Worm (Caenorhabditis elegans) whole organism, late embryonic: Measurements from ENCODE around the gene F38B6.7.

Source experiments
- C08G9.2 ChIP-seq: sonication (generic microtip); optimal IDR thresholded peaks from 2 replicates; lab custom pipeline; 2016; ENCODE audit warnings: mild to moderate bottlenecking, missing genetic modification characterization, moderate library complexity, missing compliant biosample characterization
- F13H6.1 ChIP-seq: sonication (generic microtip); optimal IDR thresholded peaks from 2 replicates; lab custom pipeline; 2016; ENCODE audit warnings: missing genetic modification characterization, missing compliant biosample characterization
- K09A11.1 ChIP-seq: sonication (generic microtip); optimal IDR thresholded peaks from 2 replicates; lab custom pipeline; 2017; ENCODE audit warnings: antibody characterized with exemption, mild to moderate bottlenecking, missing genetic modification characterization, missing compliant biosample characterization; ENCODE audit not compliant: insufficient read depth
- Y22D7AL.16 ChIP-seq: sonication (generic microtip); optimal IDR thresholded peaks from 2 replicates; lab custom pipeline; 2016; ENCODE audit warnings: missing genetic modification characterization, missing compliant biosample characterization
- ahr-1 ChIP-seq: sonication (generic microtip); optimal IDR thresholded peaks from 2 replicates; lab custom pipeline; 2016; ENCODE audit warnings: missing genetic modification characterization, missing compliant biosample characterization
- ama-1 ChIP-seq: fragments of 150-350 bp; optimal IDR thresholded peaks from 2 replicates; lab custom pipeline; 2014
- ceh-14 ChIP-seq: sonication (generic microtip); optimal IDR thresholded peaks from 2 replicates; lab custom pipeline; 2016; ENCODE audit warnings: missing genotype, missing genetic modification characterization, missing compliant biosample characterization
- ceh-18 ChIP-seq: sonication (generic microtip); optimal IDR thresholded peaks from 2 replicates; lab custom pipeline; 2016; ENCODE audit warnings: missing genetic modification characterization, missing compliant biosample characterization
- ceh-19 ChIP-seq: fragments of 200-800 bp; sonication (Bioruptor generic); optimal IDR thresholded peaks from 2 replicates; lab custom pipeline; 2018; ENCODE audit warnings: mild to moderate bottlenecking, missing genetic modification characterization, missing compliant biosample characterization
- ceh-22 ChIP-seq: sonication (generic microtip); optimal IDR thresholded peaks from 2 replicates; lab custom pipeline; 2017; ENCODE audit warnings: missing biosample characterization, missing genetic modification characterization
- ceh-24 ChIP-seq: sonication (generic microtip); optimal IDR thresholded peaks from 2 replicates; lab custom pipeline; 2016; ENCODE audit warnings: mild to moderate bottlenecking, missing genetic modification characterization, missing compliant biosample characterization
- ceh-30 ChIP-seq: fragments of 150-350 bp; optimal IDR thresholded peaks from 2 replicates; lab custom pipeline; 2014; ENCODE audit warnings: missing biosample characterization, missing genetic modification characterization
- ceh-31 ChIP-seq: sonication (generic microtip); optimal IDR thresholded peaks from 2 replicates; lab custom pipeline; 2016; ENCODE audit warnings: missing genetic modification characterization, missing compliant biosample characterization
- ceh-34 ChIP-seq: sonication (generic microtip); optimal IDR thresholded peaks from 2 replicates; lab custom pipeline; 2016; ENCODE audit warnings: mild to moderate bottlenecking, missing genetic modification characterization, missing compliant biosample characterization
- ceh-6 ChIP-seq: fragments of 200-800 bp; sonication (Bioruptor generic); optimal IDR thresholded peaks from 2 replicates; lab custom pipeline; 2018; ENCODE audit warnings: mild to moderate bottlenecking, missing genetic modification characterization, missing compliant biosample characterization
- ceh-9 ChIP-seq: sonication (generic microtip); optimal IDR thresholded peaks from 2 replicates; lab custom pipeline; 2016; ENCODE audit warnings: mild to moderate bottlenecking, missing genetic modification characterization, inconsistent platforms, missing compliant biosample characterization
- che-1 ChIP-seq: sonication (generic microtip); optimal IDR thresholded peaks from 2 replicates; lab custom pipeline; 2016; ENCODE audit warnings: mild to moderate bottlenecking, missing genetic modification characterization, missing compliant biosample characterization
- dmd-4 ChIP-seq: sonication (generic microtip); optimal IDR thresholded peaks from 2 replicates; lab custom pipeline; 2016; ENCODE audit warnings: borderline replicate concordance, missing genetic modification characterization, missing compliant biosample characterization
- dve-1 ChIP-seq: sonication (generic microtip); optimal IDR thresholded peaks from 2 replicates; lab custom pipeline; 2017; ENCODE audit warnings: antibody characterized with exemption, mild to moderate bottlenecking, missing genetic modification characterization, missing compliant biosample characterization
- elt-2 ChIP-seq: sonication (generic microtip); optimal IDR thresholded peaks from 2 replicates; lab custom pipeline; 2016; ENCODE audit warnings: missing genetic modification reagents, missing genetic modification characterization, missing compliant biosample characterization
- ets-4 ChIP-seq: sonication (generic microtip); optimal IDR thresholded peaks from 2 replicates; lab custom pipeline; 2016; ENCODE audit warnings: missing genetic modification characterization, missing compliant biosample characterization
- fax-1 ChIP-seq: sonication (generic microtip); optimal IDR thresholded peaks from 2 replicates; lab custom pipeline; 2016; ENCODE audit warnings: missing genotype, missing genetic modification characterization, missing compliant biosample characterization
- fkh-10 ChIP-seq: fragments of 150-350 bp; optimal IDR thresholded peaks from 2 replicates; lab custom pipeline; 2014; ENCODE audit warnings: missing biosample characterization, missing genetic modification reagents, missing genetic modification characterization
- fkh-6 ChIP-seq: sonication (generic microtip); optimal IDR thresholded peaks from 2 replicates; lab custom pipeline; 2016; ENCODE audit warnings: missing genetic modification characterization, missing compliant biosample characterization
- hlh-30 ChIP-seq: sonication (generic microtip); optimal IDR thresholded peaks from 2 replicates; lab custom pipeline; 2017; ENCODE audit warnings: antibody characterized with exemption, missing genetic modification characterization, missing compliant biosample characterization; ENCODE audit not compliant: insufficient read depth
- hlh-6 ChIP-seq: sonication (generic microtip); optimal IDR thresholded peaks from 2 replicates; lab custom pipeline; 2016; ENCODE audit warnings: missing genotype, missing genetic modification characterization, missing compliant biosample characterization
- lin-11 ChIP-seq: fragments of 200-800 bp; sonication (Bioruptor generic); optimal IDR thresholded peaks from 2 replicates; lab custom pipeline; 2018; ENCODE audit warnings: mild to moderate bottlenecking, missing genetic modification characterization, missing compliant biosample characterization
- nfya-1 ChIP-seq: sonication (generic microtip); optimal IDR thresholded peaks from 2 replicates; lab custom pipeline; 2017; ENCODE audit warnings: missing genetic modification characterization, mild to moderate bottlenecking, missing compliant biosample characterization, antibody characterized with exemption, moderate library complexity
- nhr-232 ChIP-seq: sonication (generic microtip); optimal IDR thresholded peaks from 2 replicates; lab custom pipeline; 2016; ENCODE audit warnings: missing genetic modification characterization, missing compliant biosample characterization
- pag-3 ChIP-seq: sonication (generic microtip); optimal IDR thresholded peaks from 2 replicates; lab custom pipeline; 2016; ENCODE audit warnings: missing compliant biosample characterization, missing genetic modification characterization, borderline replicate concordance
- pat-9 ChIP-seq: fragments of 200-800 bp; sonication (Bioruptor generic); optimal IDR thresholded peaks from 2 replicates; lab custom pipeline; 2018; ENCODE audit warnings: mild to moderate bottlenecking, missing genetic modification characterization, moderate library complexity, missing compliant biosample characterization
- pqm-1 ChIP-seq: sonication (generic microtip); optimal IDR thresholded peaks from 2 replicates; lab custom pipeline; 2016; ENCODE audit warnings: missing genetic modification characterization, missing compliant biosample characterization
- rnt-1 ChIP-seq: sonication (generic microtip); optimal IDR thresholded peaks from 2 replicates; lab custom pipeline; 2016; ENCODE audit warnings: missing genetic modification characterization, missing compliant biosample characterization
- syd-9 ChIP-seq: sonication (generic microtip); optimal IDR thresholded peaks from 2 replicates; lab custom pipeline; 2016; ENCODE audit warnings: mild to moderate bottlenecking, missing genetic modification characterization, moderate library complexity, missing compliant biosample characterization
- tbx-2 ChIP-seq: sonication (generic microtip); optimal IDR thresholded peaks from 2 replicates; lab custom pipeline; 2016; ENCODE audit warnings: missing genetic modification characterization, missing compliant biosample characterization
- unc-3 ChIP-seq, 2 experiments: fragments of 200-800 bp in 1 of 2; sonication (Bioruptor generic) in 1 of 2; sonication (generic microtip) in 1 of 2; conservative IDR thresholded peaks in 1 of 2; optimal IDR thresholded peaks in 1 of 2; 2 replicates each; pipeline versions ENCODE4 v1.3.6 to Lab custom; 2016 to 2022; ENCODE audit warnings: missing compliant biosample characterization in 2 of 2, missing genetic modification characterization in 2 of 2, missing genetic modification reagents in 1 of 2
- unc-42 ChIP-seq: sonication (generic microtip); optimal IDR thresholded peaks from 2 replicates; lab custom pipeline; 2016; ENCODE audit warnings: missing genotype, missing genetic modification characterization, missing compliant biosample characterization
- unc-55 ChIP-seq: sonication (generic microtip); optimal IDR thresholded peaks from 2 replicates; lab custom pipeline; 2017; ENCODE audit warnings: missing biosample characterization, missing genetic modification reagents, missing genetic modification characterization
- unc-86 ChIP-seq: sonication (generic microtip); optimal IDR thresholded peaks from 2 replicates; lab custom pipeline; 2016; ENCODE audit warnings: missing genetic modification characterization, missing compliant biosample characterization
- ztf-16 ChIP-seq: sonication (generic microtip); optimal IDR thresholded peaks from 2 replicates; lab custom pipeline; 2017; ENCODE audit warnings: missing genetic modification characterization, missing compliant biosample characterization

The F38B6.7 gene

DNA sequence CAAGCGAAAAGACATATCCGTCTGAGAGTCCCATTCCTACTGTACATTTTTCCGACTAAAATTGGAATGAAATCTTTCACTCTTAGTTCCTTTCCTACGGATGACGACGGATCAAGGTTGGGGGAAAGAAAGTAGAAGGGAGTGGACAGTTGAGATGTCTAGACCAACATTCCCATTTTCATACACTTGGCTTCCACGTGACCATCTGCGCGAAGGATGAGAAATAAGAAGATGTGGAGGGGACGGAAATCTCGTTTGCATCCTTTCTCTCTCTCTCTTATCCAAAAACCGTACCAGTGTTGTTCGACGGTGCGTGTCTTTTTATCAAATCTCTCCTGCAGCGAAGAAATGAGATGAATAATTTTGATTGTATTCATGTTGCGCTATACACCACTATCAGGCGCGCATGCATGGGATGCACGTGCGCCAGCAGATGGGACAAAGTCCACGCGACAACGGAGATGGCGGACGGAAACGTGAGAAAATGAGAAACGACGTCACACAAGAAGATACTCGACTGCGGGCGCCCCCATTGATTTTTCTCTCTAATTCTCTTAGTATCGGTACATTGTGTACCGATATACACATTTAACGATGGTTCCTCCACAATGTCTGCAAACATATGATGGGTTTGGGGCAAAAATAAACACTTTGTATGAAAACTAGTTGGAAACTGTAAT, 39.3 kb upstream of the F38B6.7 start (continued):
- TF ChIP-seq lin-11 (tag; lab: Kevin White, UChicago): no peak
- no peak for TF ChIP-seq ahr-1 (tag; lab: Kevin White, UChicago)
- TF ChIP-seq ceh-31 (tag; lab: Kevin White, UChicago): peak; percentile 70
- TF ChIP-seq unc-86 (tag; lab: Kevin White, UChicago): no peak
- TF ChIP-seq nfya-1 (tag; lab: Kevin White, UChicago): peak; percentile 55
- TF ChIP-seq fkh-10 (GFP tag; lab: Kevin White, UChicago): no peak
- peak; percentile 74 for TF ChIP-seq hlh-30
- TF ChIP-seq ceh-19: peak; percentile 4
- no peak for TF ChIP-seq ceh-6 (GFP tag; lab: Kevin White, UChicago)
- TF ChIP-seq hlh-6: no peak
- no peak for TF ChIP-seq ama-1
- TF ChIP-seq pag-3 (tag; lab: Kevin White, UChicago): no peak
- TF ChIP-seq ceh-30 (tag; lab: Kevin White, UChicago): peak; percentile 2
- no peak for TF ChIP-seq ceh-14
- no peak for TF ChIP-seq ets-4 (tag; lab: Kevin White, UChicago)
- TF ChIP-seq che-1 (tag; lab: Kevin White, UChicago): no peak
- peak; percentile 94 for TF ChIP-seq ceh-18 (tag; lab: Kevin White, UChicago)
- peak; percentile 90 for TF ChIP-seq unc-55 (GFP tag; lab: Kevin White, UChicago)
- TF ChIP-seq fkh-6: no peak
- TF ChIP-seq tbx-2 (tag; lab: Kevin White, UChicago): peak; percentile 73
- no peak for TF ChIP-seq unc-3 (GFP tag; conservative IDR thresholded peaks at IDR 0.05; lab: Robert Waterston, UW)
- TF ChIP-seq unc-3 (tag; optimal IDR thresholded peaks at IDR 0.05; lab: Kevin White, UChicago): no peak
- peak; percentile 65 for TF ChIP-seq ceh-34 (tag; lab: Kevin White, UChicago)
- peak; percentile 92 for TF ChIP-seq rnt-1
- TF ChIP-seq ceh-22 (tag; lab: Kevin White, UChicago): no peak
- no peak for TF ChIP-seq Y22D7AL.16
- no peak for TF ChIP-seq ceh-9 (tag; lab: Kevin White, UChicago)
- TF ChIP-seq pqm-1: peak; percentile 50
- TF ChIP-seq dve-1: peak; percentile 41
- no peak for TF ChIP-seq dmd-4 (tag; lab: Kevin White, UChicago)
- no peak for TF ChIP-seq C08G9.2 (tag; lab: Kevin White, UChicago)
- peak; percentile 38 for TF ChIP-seq K09A11.1 (tag; lab: Kevin White, UChicago)
- no peak for TF ChIP-seq nhr-232
- TF ChIP-seq, all 69 proteins: peak for 22

DNA sequence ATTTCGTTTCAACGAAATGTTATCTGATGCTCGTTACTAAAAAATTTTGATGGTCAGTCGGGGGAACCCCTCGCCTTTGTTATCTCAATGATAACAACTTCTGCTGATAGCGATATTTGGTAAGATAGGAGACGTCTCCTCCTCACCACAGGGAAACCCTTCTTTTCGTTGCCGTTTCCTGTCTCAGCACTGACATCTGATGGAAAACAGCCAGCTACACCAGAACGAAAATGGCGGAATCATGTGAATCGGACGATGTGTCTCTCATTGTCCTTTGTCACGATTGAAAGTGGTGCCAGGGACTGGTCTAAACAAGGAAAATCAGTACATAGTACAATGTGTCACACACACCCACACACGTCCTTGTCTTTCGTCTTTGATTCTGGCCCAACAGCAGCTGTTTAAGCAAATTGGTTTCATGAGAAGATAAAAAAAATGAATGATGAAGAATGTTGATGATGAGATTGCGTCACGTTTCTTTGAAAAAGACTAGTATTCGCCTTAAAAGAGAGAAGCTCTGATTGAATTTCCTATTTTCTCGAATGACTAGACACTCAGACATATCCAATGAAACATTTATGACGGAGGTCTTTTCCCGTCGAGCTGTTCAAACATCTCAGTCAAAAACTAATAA, 38.3 kb upstream of the F38B6.7 start:
- TF ChIP-seq ceh-24 (tag; lab: Kevin White, UChicago) (no peak), ztf-16 (no peak), syd-9 (no peak), fax-1 (tag; lab: Kevin White, UChicago) (no peak), unc-42 (tag; lab: Kevin White, UChicago) (peak; percentile 63), elt-2 (peak; percentile 94), ceh-9 (tag; lab: Kevin White, UChicago) (no peak), ceh-18 (tag; lab: Kevin White, UChicago) (no peak), pqm-1 (peak; percentile 11), hlh-30 (no peak), C08G9.2 (tag; lab: Kevin White, UChicago) (no peak)

DNA sequence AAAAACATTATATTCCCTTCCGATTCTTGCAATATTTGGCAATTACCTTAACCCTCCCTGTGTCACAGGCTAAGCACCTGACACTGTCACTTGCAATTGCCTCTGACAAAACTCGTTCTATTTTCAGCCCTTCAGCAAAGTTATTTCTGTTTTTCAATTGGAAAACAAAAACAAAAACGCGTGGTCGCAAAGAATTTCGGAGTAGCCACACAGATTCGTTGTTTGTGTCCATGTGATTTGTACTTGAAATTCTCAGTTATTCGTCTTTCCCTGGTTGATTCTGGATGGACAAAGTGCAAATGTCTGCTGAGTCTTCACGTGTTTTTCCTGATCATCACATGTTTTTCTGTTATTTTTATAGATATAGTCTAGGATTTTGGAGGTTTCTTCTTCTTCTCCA, 37.3 kb upstream of the F38B6.7 start:
- no peak for TF ChIP-seq syd-9
- TF ChIP-seq ceh-19: no peak
- TF ChIP-seq pat-9 (tag; lab: Kevin White, UChicago): no peak
- no peak for TF ChIP-seq F13H6.1
- no peak for TF ChIP-seq dve-1
- TF ChIP-seq hlh-30: peak; percentile 13
- no peak for TF ChIP-seq ceh-30 (tag; lab: Kevin White, UChicago)
- TF ChIP-seq nfya-1 (tag; lab: Kevin White, UChicago): no peak
- TF ChIP-seq, all 69 proteins: peak for 1
